Fruit fly (Drosophila melanogaster) whole organism, wandering third instar larva: ENCODE data around the gene Ktl.
A peak's percentile ranks its signal among the peaks of the same experiment; 100 is the strongest.

Experiments used
- Abd-B ChIP-seq: fragments of >200 bp; optimal IDR thresholded peaks from 2 replicates; lab custom pipeline; 2017; ENCODE audit warnings: missing biosample characterization, missing genetic modification characterization
- CG32264 ChIP-seq: fragments of 200-800 bp; sonication (Bioruptor generic); optimal IDR thresholded peaks from 2 replicates; lab custom pipeline; 2016; ENCODE audit warnings: missing biosample characterization, missing genetic modification characterization
- CG9705 ChIP-seq: fragments of 200-800 bp; sonication (Bioruptor generic); optimal IDR thresholded peaks from 2 replicates; lab custom pipeline; 2018; ENCODE audit warnings: missing biosample characterization, mild to moderate bottlenecking, missing genetic modification characterization
- CrebA ChIP-seq: fragments of 200-800 bp; sonication (Bioruptor generic); optimal IDR thresholded peaks from 2 replicates; lab custom pipeline; 2016; ENCODE audit warnings: missing biosample characterization, mild to moderate bottlenecking, missing genetic modification characterization, borderline replicate concordance
- Dfd ChIP-seq: fragments of >200 bp; optimal IDR thresholded peaks from 2 replicates; lab custom pipeline; 2017; ENCODE audit warnings: missing biosample characterization, missing genetic modification characterization
- Dif ChIP-seq: fragments of 200-275, 200-300 bp; sonication (Bioruptor generic); optimal IDR thresholded peaks from 2 replicates; lab custom pipeline; 2018; ENCODE audit warnings: missing biosample characterization, missing genetic modification characterization; ENCODE audit not compliant: partially characterized antibody
- GATAd ChIP-seq: sonication (Bioruptor generic); optimal IDR thresholded peaks from 2 replicates; lab custom pipeline; 2016; ENCODE audit warnings: missing biosample characterization, missing genetic modification characterization
- HLH106 ChIP-seq: fragments of 200-800 bp; optimal IDR thresholded peaks from 3 replicates; lab custom pipeline; 2019; ENCODE audit warnings: missing biosample characterization, mild to moderate bottlenecking, missing genetic modification characterization, moderate library complexity
- Hnf4 ChIP-seq: fragments of 200-800 bp; sonication (Bioruptor generic); optimal IDR thresholded peaks from 2 replicates; lab custom pipeline; 2016; ENCODE audit warnings: missing biosample characterization, mild to moderate bottlenecking, missing genetic modification characterization
- Hr78 ChIP-seq: fragments of >200 bp; optimal IDR thresholded peaks from 2 replicates; lab custom pipeline; 2017; ENCODE audit warnings: missing biosample characterization, missing genetic modification characterization
- Hr83 ChIP-seq: fragments of 200-300 bp; sonication (Bioruptor generic); optimal IDR thresholded peaks from 2 replicates; lab custom pipeline; 2016; ENCODE audit warnings: missing biosample characterization, mild to moderate bottlenecking, missing genetic modification characterization, moderate library complexity; ENCODE audit not compliant: poor library complexity, severe bottlenecking
- Jra ChIP-seq: sonication (Bioruptor generic); optimal IDR thresholded peaks from 2 replicates; lab custom pipeline; 2016; ENCODE audit warnings: missing biosample characterization, missing genetic modification characterization
- Mio ChIP-seq: sonication (Bioruptor generic); optimal IDR thresholded peaks from 2 replicates; lab custom pipeline; 2016; ENCODE audit warnings: missing biosample characterization, missing genetic modification characterization
- Myc ChIP-seq: fragments of >200 bp; optimal IDR thresholded peaks from 2 replicates; lab custom pipeline; 2017
- N ChIP-seq: fragments of >200 bp; optimal IDR thresholded peaks from 2 replicates; lab custom pipeline; 2018; ENCODE audit warnings: missing biosample characterization, missing external identifiers, missing genetic modification characterization
- OdsH ChIP-seq: fragments of 200-800 bp; sonication (Bioruptor generic); optimal IDR thresholded peaks from 2 replicates; lab custom pipeline; 2016; ENCODE audit warnings: missing biosample characterization, mild to moderate bottlenecking, missing genetic modification characterization
- Rel ChIP-seq, 2 experiments: fragments of 200-800 bp; sonication (Bioruptor generic) in 1 of 2; optimal IDR thresholded peaks; 2 replicates in 1 of 2; 3 replicates in 1 of 2; lab custom pipeline; 2016 to 2019; ENCODE audit warnings: mild to moderate bottlenecking in 2 of 2, missing biosample characterization in 2 of 2, missing genetic modification characterization in 2 of 2, moderate library complexity in 1 of 2
- Sp1 ChIP-seq: fragments of 200-800 bp; sonication (Bioruptor generic); optimal IDR thresholded peaks from 3 replicates; lab custom pipeline; 2019; ENCODE audit warnings: missing biosample characterization, mild to moderate bottlenecking, missing genetic modification characterization, moderate library complexity
- Vsx2 ChIP-seq: fragments of 200-300, 225-300 bp; sonication (Bioruptor generic); optimal IDR thresholded peaks from 2 replicates; lab custom pipeline; 2018; ENCODE audit warnings: missing biosample characterization, missing genetic modification characterization; ENCODE audit not compliant: partially characterized antibody
- br ChIP-seq: fragments of 200-800 bp; sonication (Bioruptor generic); optimal IDR thresholded peaks from 2 replicates; lab custom pipeline; 2016; ENCODE audit warnings: missing biosample characterization, missing genetic modification characterization
- brk ChIP-seq: fragments of 200-800 bp; sonication (Bioruptor generic); optimal IDR thresholded peaks from 2 replicates; lab custom pipeline; 2016; ENCODE audit warnings: missing biosample characterization, mild to moderate bottlenecking, missing genetic modification characterization
- dl ChIP-seq, 2 experiments: fragments of 175-275, 200-275 bp in 1 of 2; fragments of 200-275 bp in 1 of 2; sonication (Bioruptor generic); optimal IDR thresholded peaks; lab custom pipeline; 2018; ENCODE audit warnings: mild to moderate bottlenecking in 2 of 2, missing biosample characterization in 2 of 2, missing genetic modification characterization in 2 of 2, moderate library complexity in 2 of 2; ENCODE audit not compliant: partially characterized antibody in 2 of 2, insufficient read depth in 1 of 2
- dmrt93B ChIP-seq: fragments of 200-800 bp; sonication (Bioruptor generic); optimal IDR thresholded peaks from 2 replicates; lab custom pipeline; 2018; ENCODE audit warnings: missing biosample characterization, mild to moderate bottlenecking, missing genetic modification characterization
- dsf ChIP-seq: sonication (Bioruptor generic); optimal IDR thresholded peaks from 2 replicates; lab custom pipeline; 2016; ENCODE audit warnings: missing biosample characterization, missing genetic modification characterization, borderline replicate concordance
- ey ChIP-seq: fragments of 200-800 bp; sonication (Bioruptor generic); optimal IDR thresholded peaks from 2 replicates; lab custom pipeline; 2016; ENCODE audit warnings: missing biosample characterization, missing genetic modification characterization
- foxo ChIP-seq, 2 experiments: fragments of 200-800 bp; sonication (Bioruptor generic); optimal IDR thresholded peaks; 2 replicates in 1 of 2; 3 replicates in 1 of 2; lab custom pipeline; 2016 to 2017; ENCODE audit warnings: missing biosample characterization in 2 of 2, missing genetic modification characterization in 2 of 2
- fru ChIP-seq: fragments of 200-800 bp; sonication (Bioruptor generic); optimal IDR thresholded peaks from 3 replicates; lab custom pipeline; 2016; ENCODE audit warnings: missing biosample characterization, mild to moderate bottlenecking, missing genetic modification characterization
- h ChIP-seq: fragments of 200-800 bp; sonication (Bioruptor generic); optimal IDR thresholded peaks from 3 replicates; lab custom pipeline; 2016; ENCODE audit warnings: missing biosample characterization, mild to moderate bottlenecking, missing genetic modification characterization
- jim ChIP-seq: fragments of 175-275, 200-325 bp; sonication (Bioruptor generic); optimal IDR thresholded peaks from 2 replicates; lab custom pipeline; 2016; ENCODE audit warnings: missing biosample characterization, mild to moderate bottlenecking, missing genetic modification characterization
- lola ChIP-seq: fragments of >200 bp; optimal IDR thresholded peaks from 2 replicates; lab custom pipeline; 2017; ENCODE audit warnings: missing biosample characterization, missing genetic modification characterization
- pan ChIP-seq: fragments of >200 bp; optimal IDR thresholded peaks from 2 replicates; lab custom pipeline; 2017
- psq ChIP-seq: fragments of 200-800 bp; sonication (Bioruptor generic); optimal IDR thresholded peaks from 3 replicates; lab custom pipeline; 2017; ENCODE audit warnings: missing biosample characterization, mild to moderate bottlenecking, missing genetic modification characterization, moderate library complexity
- rgr ChIP-seq: fragments of 200-800 bp; sonication (Bioruptor generic); optimal IDR thresholded peaks from 3 replicates; lab custom pipeline; 2016; ENCODE audit warnings: missing biosample characterization, mild to moderate bottlenecking, missing genetic modification characterization
- sage ChIP-seq: fragments of 200-800 bp; sonication (Bioruptor generic); optimal IDR thresholded peaks from 2 replicates; lab custom pipeline; 2016; ENCODE audit warnings: missing biosample characterization, mild to moderate bottlenecking, missing genetic modification characterization
- sv ChIP-seq: fragments of 200-800 bp; sonication (Bioruptor generic); optimal IDR thresholded peaks from 3 replicates; lab custom pipeline; 2016; ENCODE audit warnings: missing biosample characterization, missing genetic modification characterization
- tai ChIP-seq: sonication (Bioruptor generic); optimal IDR thresholded peaks from 2 replicates; lab custom pipeline; 2016; ENCODE audit warnings: missing biosample characterization, missing genetic modification characterization
- usp ChIP-seq: fragments of >200 bp; optimal IDR thresholded peaks from 2 replicates; lab custom pipeline; 2017; ENCODE audit warnings: missing biosample characterization, missing genetic modification characterization
- woc ChIP-seq: sonication (Bioruptor generic); optimal IDR thresholded peaks from 2 replicates; lab custom pipeline; 2016; ENCODE audit warnings: missing biosample characterization, mild to moderate bottlenecking, missing genetic modification characterization

Gene Ktl

DNA sequence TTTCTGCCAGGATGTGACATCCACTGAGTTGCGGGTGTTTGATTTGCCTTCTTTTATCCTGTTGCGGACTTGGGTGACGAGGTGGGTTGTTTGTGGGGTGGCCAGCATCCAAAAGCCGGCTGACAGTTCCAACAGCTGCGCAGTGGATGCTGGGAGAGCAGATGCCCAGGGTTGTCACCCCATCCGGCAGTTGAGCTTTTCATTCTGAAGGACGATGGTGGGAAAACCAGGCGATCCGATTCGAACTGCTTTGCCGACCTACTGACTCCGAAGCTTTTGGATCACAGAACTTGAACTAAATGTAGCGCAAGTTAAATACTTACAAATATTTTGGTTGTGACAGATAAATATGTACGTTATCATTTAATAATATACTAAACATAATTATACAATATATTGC is 30.9 kb downstream of the Ktl start, which contains the start of gene KaiR1D:
TSS of gene KaiR1D (minus strand) at position 28 of the 400 bp plus-strand sequence.
- TF ChIP-seq HLH106 = no peak
- no peak for TF ChIP-seq Hr78 (GFP tag; lab: Kevin White, UChicago)
- TF ChIP-seq CG9705 (GFP tag; lab: Kevin White, UChicago) = no peak
- TF ChIP-seq Jra = no peak
- TF ChIP-seq Rel (GFP tag; optimal IDR thresholded peaks at IDR 0.05; lab: Kevin White, UChicago) = no peak
- no peak for TF ChIP-seq Rel (tag; optimal IDR thresholded peaks at IDR 0.05; lab: Kevin White, UChicago)
- TF ChIP-seq dl (GFP tag; optimal IDR thresholded peaks at IDR 0.05; lab: Kevin White, UChicago; ENCODE audit: insufficient read depth in 1 of 2, partially characterized antibody in 2 of 2) = no peak
- no peak for TF ChIP-seq Hr83 (GFP tag; lab: Kevin White, UChicago)
- no peak for TF ChIP-seq jim (GFP tag; lab: Kevin White, UChicago)
- TF ChIP-seq Sp1 (GFP tag; lab: Kevin White, UChicago) = no peak
- no peak for TF ChIP-seq br
- no peak for TF ChIP-seq ey (GFP tag; lab: Kevin White, UChicago)
- no peak for TF ChIP-seq sage (GFP tag; lab: Kevin White, UChicago)
- no peak for TF ChIP-seq lola (GFP tag; lab: Kevin White, UChicago)
- TF ChIP-seq woc (GFP tag; lab: Kevin White, UChicago) = no peak

DNA sequence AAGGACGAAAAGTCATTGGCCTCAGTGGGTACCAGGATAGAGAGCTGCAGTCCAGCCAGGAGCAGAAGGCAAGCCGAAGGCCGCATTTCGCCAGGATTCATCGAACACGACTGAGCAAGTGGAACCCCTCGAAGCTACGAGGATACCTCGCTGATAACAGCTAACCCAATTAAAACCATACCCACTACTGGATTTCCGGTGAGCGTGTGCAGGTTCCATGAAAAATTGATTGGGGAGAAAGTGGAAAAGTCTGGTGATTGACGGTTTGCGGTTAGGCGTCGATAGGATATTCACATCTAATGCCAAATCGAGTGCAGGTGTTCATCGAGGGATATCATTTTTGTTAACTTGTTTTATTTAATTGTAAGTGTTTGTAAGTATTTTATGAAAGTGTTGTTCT is 37.3 kb downstream of the Ktl start, which contains the start of gene Ir93a:
TSS of gene Ir93a (minus strand) at position 101 of the 400 bp plus-strand sequence.
- TF ChIP-seq Sp1 (GFP tag; lab: Kevin White, UChicago) (no peak), ey (GFP tag; lab: Kevin White, UChicago) (no peak), brk (GFP tag; lab: Kevin White, UChicago) (no peak), Myc (lab: Kevin White, UChicago) (no peak), psq (GFP tag; lab: Kevin White, UChicago) (no peak), br (no peak), pan (lab: Kevin White, UChicago) (no peak), Dif (GFP tag; lab: Kevin White, UChicago) (no peak), CG32264 (GFP tag; lab: Kevin White, UChicago) (no peak), dl (GFP tag; optimal IDR thresholded peaks at IDR 0.05; lab: Kevin White, UChicago; ENCODE audit: insufficient read depth in 1 of 2, partially characterized antibody in 2 of 2) (no peak), Hr78 (GFP tag; lab: Kevin White, UChicago) (no peak), CG9705 (GFP tag; lab: Kevin White, UChicago) (no peak), CrebA (GFP tag; lab: Kevin White, UChicago) (no peak)
- TF ChIP-seq, all 38 proteins: peak for 0

DNA sequence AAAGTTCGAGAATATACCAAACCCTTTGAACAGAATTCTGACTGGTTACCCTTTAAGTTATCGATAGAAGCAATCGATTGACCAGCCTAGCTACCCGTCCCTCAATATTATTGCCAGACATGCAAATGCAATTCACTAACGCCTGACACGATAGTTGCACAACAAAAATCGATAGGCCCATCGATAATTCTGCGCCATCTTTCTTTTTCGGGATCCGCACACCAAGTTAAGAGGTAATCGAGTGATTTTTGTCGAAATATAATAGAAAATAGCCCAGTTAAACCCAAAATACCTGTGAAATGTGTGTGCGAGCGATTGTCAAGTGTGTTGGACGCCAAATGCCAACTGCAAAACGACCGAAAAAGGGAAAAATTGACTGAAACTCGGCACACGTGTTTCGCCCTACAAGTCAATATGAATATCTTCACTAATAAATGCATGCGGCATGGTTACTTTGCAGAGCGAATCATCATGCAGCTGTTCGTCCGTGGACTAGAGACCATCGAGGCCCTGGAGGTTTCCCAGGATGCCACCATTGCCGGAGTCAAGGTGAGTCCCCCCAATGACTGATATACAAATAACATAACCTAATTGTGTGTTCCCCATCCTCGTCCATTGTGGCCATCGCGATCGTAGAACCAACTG is 46.6 kb downstream of the Ktl start, which contains the start of gene RpS30:
TSS of gene RpS30 (plus strand) at position 122 of the 645 bp plus-strand sequence.
- TF ChIP-seq woc (GFP tag; lab: Kevin White, UChicago) (no peak), psq (GFP tag; lab: Kevin White, UChicago) (peak; percentile 5), ey (GFP tag; lab: Kevin White, UChicago) (peak; percentile 6), Myc (lab: Kevin White, UChicago) (peak; percentile 54), foxo (GFP tag; optimal IDR thresholded peaks at IDR 0.05; lab: Kevin White, UChicago) (no peak), tai (no peak), Rel (GFP tag; optimal IDR thresholded peaks at IDR 0.05; lab: Kevin White, UChicago) (no peak), Rel (tag; optimal IDR thresholded peaks at IDR 0.05; lab: Kevin White, UChicago) (peak; percentile 12), rgr (GFP tag; lab: Kevin White, UChicago) (no peak), brk (GFP tag; lab: Kevin White, UChicago) (peak; percentile 56), Dfd (GFP tag; lab: Kevin White, UChicago) (no peak), lola (GFP tag; lab: Kevin White, UChicago) (no peak), sage (GFP tag; lab: Kevin White, UChicago) (no peak), OdsH (no peak), dsf (GFP tag; lab: Kevin White, UChicago) (no peak), dmrt93B (GFP tag; lab: Kevin White, UChicago) (peak; percentile 2), Hnf4 (peak; percentile 65), Dif (GFP tag; lab: Kevin White, UChicago) (no peak), jim (GFP tag; lab: Kevin White, UChicago) (no peak), fru (GFP tag; lab: Kevin White, UChicago) (peak; percentile 26), Hr78 (GFP tag; lab: Kevin White, UChicago) (no peak), br (no peak), Abd-B (GFP tag; lab: Kevin White, UChicago) (no peak), Sp1 (GFP tag; lab: Kevin White, UChicago) (no peak), pan (lab: Kevin White, UChicago) (no peak), Mio (GFP tag; lab: Kevin White, UChicago) (no peak), HLH106 (peak; percentile 40), Hr83 (GFP tag; lab: Kevin White, UChicago) (peak; percentile 79), dl (GFP tag; optimal IDR thresholded peaks at IDR 0.05; lab: Kevin White, UChicago; ENCODE audit: insufficient read depth in 1 of 2, partially characterized antibody in 2 of 2) (no peak), Jra (peak; percentile 12), usp (no peak), Vsx2 (GFP tag; lab: Kevin White, UChicago) (no peak), GATAd (GFP tag; lab: Kevin White, UChicago) (no peak), N (GFP tag; lab: Kevin White, UChicago) (no peak), CG9705 (GFP tag; lab: Kevin White, UChicago) (peak; percentile 24), CG32264 (GFP tag; lab: Kevin White, UChicago) (no peak), CrebA (GFP tag; lab: Kevin White, UChicago) (peak; percentile 13), sv (no peak), h (peak; percentile 49)
- TF ChIP-seq, all 38 proteins: peak for 14
